Fruit fly (Drosophila melanogaster) whole organism, wandering third instar larva: ENCODE measurements around the gene CG13449.

ENCODE experiments used
- Abd-B ChIP-seq: fragments of >200 bp; optimal IDR thresholded peaks from 2 replicates; lab custom pipeline; 2017; ENCODE audit warnings: missing biosample characterization, missing genetic modification characterization
- CG32264 ChIP-seq: fragments of 200-800 bp; sonication (Bioruptor generic); optimal IDR thresholded peaks from 2 replicates; lab custom pipeline; 2016; ENCODE audit warnings: missing biosample characterization, missing genetic modification characterization
- CG9705 ChIP-seq: fragments of 200-800 bp; sonication (Bioruptor generic); optimal IDR thresholded peaks from 2 replicates; lab custom pipeline; 2018; ENCODE audit warnings: missing biosample characterization, mild to moderate bottlenecking, missing genetic modification characterization
- Dif ChIP-seq: fragments of 200-275, 200-300 bp; sonication (Bioruptor generic); optimal IDR thresholded peaks from 2 replicates; lab custom pipeline; 2018; ENCODE audit warnings: missing biosample characterization, missing genetic modification characterization; ENCODE audit not compliant: partially characterized antibody
- HLH106 ChIP-seq: fragments of 200-800 bp; optimal IDR thresholded peaks from 3 replicates; lab custom pipeline; 2019; ENCODE audit warnings: missing biosample characterization, mild to moderate bottlenecking, missing genetic modification characterization, moderate library complexity
- Hr83 ChIP-seq: fragments of 200-300 bp; sonication (Bioruptor generic); optimal IDR thresholded peaks from 2 replicates; lab custom pipeline; 2016; ENCODE audit warnings: missing biosample characterization, mild to moderate bottlenecking, missing genetic modification characterization, moderate library complexity; ENCODE audit not compliant: poor library complexity, severe bottlenecking
- Jra ChIP-seq: sonication (Bioruptor generic); optimal IDR thresholded peaks from 2 replicates; lab custom pipeline; 2016; ENCODE audit warnings: missing biosample characterization, missing genetic modification characterization
- Mio ChIP-seq: sonication (Bioruptor generic); optimal IDR thresholded peaks from 2 replicates; lab custom pipeline; 2016; ENCODE audit warnings: missing biosample characterization, missing genetic modification characterization
- N ChIP-seq: fragments of >200 bp; optimal IDR thresholded peaks from 2 replicates; lab custom pipeline; 2018; ENCODE audit warnings: missing biosample characterization, missing external identifiers, missing genetic modification characterization
- OdsH ChIP-seq: fragments of 200-800 bp; sonication (Bioruptor generic); optimal IDR thresholded peaks from 2 replicates; lab custom pipeline; 2016; ENCODE audit warnings: missing biosample characterization, mild to moderate bottlenecking, missing genetic modification characterization
- Rel ChIP-seq, 2 experiments: fragments of 200-800 bp; sonication (Bioruptor generic) in 1 of 2; optimal IDR thresholded peaks; 2 replicates in 1 of 2; 3 replicates in 1 of 2; lab custom pipeline; 2016 to 2019; ENCODE audit warnings: mild to moderate bottlenecking in 2 of 2, missing biosample characterization in 2 of 2, missing genetic modification characterization in 2 of 2, moderate library complexity in 1 of 2
- Vsx2 ChIP-seq: fragments of 200-300, 225-300 bp; sonication (Bioruptor generic); optimal IDR thresholded peaks from 2 replicates; lab custom pipeline; 2018; ENCODE audit warnings: missing biosample characterization, missing genetic modification characterization; ENCODE audit not compliant: partially characterized antibody
- br ChIP-seq: fragments of 200-800 bp; sonication (Bioruptor generic); optimal IDR thresholded peaks from 2 replicates; lab custom pipeline; 2016; ENCODE audit warnings: missing biosample characterization, missing genetic modification characterization
- brk ChIP-seq: fragments of 200-800 bp; sonication (Bioruptor generic); optimal IDR thresholded peaks from 2 replicates; lab custom pipeline; 2016; ENCODE audit warnings: missing biosample characterization, mild to moderate bottlenecking, missing genetic modification characterization
- dl ChIP-seq, 2 experiments: fragments of 175-275, 200-275 bp in 1 of 2; fragments of 200-275 bp in 1 of 2; sonication (Bioruptor generic); optimal IDR thresholded peaks; lab custom pipeline; 2018; ENCODE audit warnings: mild to moderate bottlenecking in 2 of 2, missing biosample characterization in 2 of 2, missing genetic modification characterization in 2 of 2, moderate library complexity in 2 of 2; ENCODE audit not compliant: partially characterized antibody in 2 of 2, insufficient read depth in 1 of 2
- dmrt93B ChIP-seq: fragments of 200-800 bp; sonication (Bioruptor generic); optimal IDR thresholded peaks from 2 replicates; lab custom pipeline; 2018; ENCODE audit warnings: missing biosample characterization, mild to moderate bottlenecking, missing genetic modification characterization
- dsf ChIP-seq: sonication (Bioruptor generic); optimal IDR thresholded peaks from 2 replicates; lab custom pipeline; 2016; ENCODE audit warnings: missing biosample characterization, missing genetic modification characterization, borderline replicate concordance
- ey ChIP-seq: fragments of 200-800 bp; sonication (Bioruptor generic); optimal IDR thresholded peaks from 2 replicates; lab custom pipeline; 2016; ENCODE audit warnings: missing biosample characterization, missing genetic modification characterization
- foxo ChIP-seq, 2 experiments: fragments of 200-800 bp; sonication (Bioruptor generic); optimal IDR thresholded peaks; 2 replicates in 1 of 2; 3 replicates in 1 of 2; lab custom pipeline; 2016 to 2017; ENCODE audit warnings: missing biosample characterization in 2 of 2, missing genetic modification characterization in 2 of 2
- fru ChIP-seq: fragments of 200-800 bp; sonication (Bioruptor generic); optimal IDR thresholded peaks from 3 replicates; lab custom pipeline; 2016; ENCODE audit warnings: missing biosample characterization, mild to moderate bottlenecking, missing genetic modification characterization
- h ChIP-seq: fragments of 200-800 bp; sonication (Bioruptor generic); optimal IDR thresholded peaks from 3 replicates; lab custom pipeline; 2016; ENCODE audit warnings: missing biosample characterization, mild to moderate bottlenecking, missing genetic modification characterization
- jim ChIP-seq: fragments of 175-275, 200-325 bp; sonication (Bioruptor generic); optimal IDR thresholded peaks from 2 replicates; lab custom pipeline; 2016; ENCODE audit warnings: missing biosample characterization, mild to moderate bottlenecking, missing genetic modification characterization
- lola ChIP-seq: fragments of >200 bp; optimal IDR thresholded peaks from 2 replicates; lab custom pipeline; 2017; ENCODE audit warnings: missing biosample characterization, missing genetic modification characterization
- psq ChIP-seq: fragments of 200-800 bp; sonication (Bioruptor generic); optimal IDR thresholded peaks from 3 replicates; lab custom pipeline; 2017; ENCODE audit warnings: missing biosample characterization, mild to moderate bottlenecking, missing genetic modification characterization, moderate library complexity
- rgr ChIP-seq: fragments of 200-800 bp; sonication (Bioruptor generic); optimal IDR thresholded peaks from 3 replicates; lab custom pipeline; 2016; ENCODE audit warnings: missing biosample characterization, mild to moderate bottlenecking, missing genetic modification characterization
- tai ChIP-seq: sonication (Bioruptor generic); optimal IDR thresholded peaks from 2 replicates; lab custom pipeline; 2016; ENCODE audit warnings: missing biosample characterization, missing genetic modification characterization
- usp ChIP-seq: fragments of >200 bp; optimal IDR thresholded peaks from 2 replicates; lab custom pipeline; 2017; ENCODE audit warnings: missing biosample characterization, missing genetic modification characterization

The CG13449 gene

dm6 chr3L:15594093-15594653 is 18.5 kb downstream of the CG13449 start:
- TF ChIP-seq tai (GFP tag; lab: Kevin White, UChicago) (no peak), CG32264 (no peak), Rel (GFP tag; optimal IDR thresholded peaks at IDR 0.05; lab: Kevin White, UChicago) (no peak), Rel (tag; optimal IDR thresholded peaks at IDR 0.05; lab: Kevin White, UChicago) (peak; percentile 17), Abd-B (GFP tag; lab: Kevin White, UChicago) (no peak), h (GFP tag; lab: Kevin White, UChicago) (no peak), br (GFP tag; lab: Kevin White, UChicago) (peak; percentile 27)

dm6 chr3L:15593399-15593798 is 19.2 kb downstream of the CG13449 start:
- TF ChIP-seq dl (GFP tag; optimal IDR thresholded peaks at IDR 0.05; lab: Kevin White, UChicago; ENCODE audit: insufficient read depth in 1 of 2, partially characterized antibody in 2 of 2) (no peak), Abd-B (GFP tag; lab: Kevin White, UChicago) (no peak), N (GFP tag; lab: Kevin White, UChicago) (no peak), Vsx2 (no peak), ey (GFP tag; lab: Kevin White, UChicago) (no peak), dmrt93B (GFP tag; lab: Kevin White, UChicago) (no peak), h (GFP tag; lab: Kevin White, UChicago) (no peak), psq (GFP tag; lab: Kevin White, UChicago) (no peak), HLH106 (tag; lab: Kevin White, UChicago) (no peak), lola (GFP tag; lab: Kevin White, UChicago) (no peak)
- TF ChIP-seq, all 38 proteins: peak for 0

- TF ChIP-seq Vsx2 (no peak), HLH106 (tag; lab: Kevin White, UChicago) (peak; percentile 19), Hr83 (GFP tag; lab: Kevin White, UChicago) (no peak), Jra (GFP tag; lab: Kevin White, UChicago) (no peak)
These were observed 19.9 kb downstream of the CG13449 start for dm6 chr3L:15592536-15593260.

dm6 chr3L:15590803-15591597 is 21.6 kb downstream of the CG13449 start:
- TF ChIP-seq CG9705 (GFP tag; lab: Kevin White, UChicago) (no peak), Jra (GFP tag; lab: Kevin White, UChicago) (no peak), fru (GFP tag; lab: Kevin White, UChicago) (no peak), dsf (no peak), Vsx2 (no peak), foxo (GFP tag; optimal IDR thresholded peaks at IDR 0.05; lab: Kevin White, UChicago) (no peak), Dif (GFP tag; lab: Kevin White, UChicago) (no peak), dmrt93B (GFP tag; lab: Kevin White, UChicago) (no peak), N (GFP tag; lab: Kevin White, UChicago) (no peak), jim (GFP tag; lab: Kevin White, UChicago) (no peak), rgr (no peak)

- TF ChIP-seq Mio (GFP tag; lab: Kevin White, UChicago) (no peak), brk (no peak), dmrt93B (GFP tag; lab: Kevin White, UChicago) (no peak), OdsH (GFP tag; lab: Kevin White, UChicago) (no peak), ey (GFP tag; lab: Kevin White, UChicago) (no peak), usp (GFP tag; lab: Kevin White, UChicago) (no peak), Abd-B (GFP tag; lab: Kevin White, UChicago) (no peak), psq (GFP tag; lab: Kevin White, UChicago) (no peak)
These were observed 22.9 kb downstream of the CG13449 start for dm6 chr3L:15589746-15590145.
